Fruit fly (Drosophila melanogaster) whole organism, embryonic: Measurements from ENCODE around the gene CG33514.

Experiments used
- CG17385 ChIP-seq: fragments of 200-800 bp; sonication (Bioruptor generic); optimal IDR thresholded peaks from 3 replicates; lab custom pipeline; 2018; ENCODE audit warnings: missing biosample characterization, mild to moderate bottlenecking, missing genetic modification characterization
- bcd ChIP-seq: fragments of 200-800 bp; sonication (Bioruptor generic); optimal IDR thresholded peaks from 2 replicates; lab custom pipeline; 2017; ENCODE audit warnings: missing biosample characterization, mild to moderate bottlenecking, missing genetic modification characterization
- p53 ChIP-seq: fragments of 200-800 bp; sonication (Bioruptor generic); optimal IDR thresholded peaks from 2 replicates; lab custom pipeline; 2016; ENCODE audit warnings: missing biosample characterization, missing genetic modification characterization

- no peak for TF ChIP-seq bcd (GFP tag; lab: Kevin White, UChicago)
- no peak for TF ChIP-seq p53 (GFP tag; lab: Kevin White, UChicago)
- no peak for TF ChIP-seq CG17385 (GFP tag; lab: Kevin White, UChicago)
Measured at dm6 chr3L:4392851-4393250, 27.6 kb downstream of the CG33514 start.
